Worm (Caenorhabditis elegans): ENCODE data around the gene B0462.4.

The B0462.4 gene

DNA sequence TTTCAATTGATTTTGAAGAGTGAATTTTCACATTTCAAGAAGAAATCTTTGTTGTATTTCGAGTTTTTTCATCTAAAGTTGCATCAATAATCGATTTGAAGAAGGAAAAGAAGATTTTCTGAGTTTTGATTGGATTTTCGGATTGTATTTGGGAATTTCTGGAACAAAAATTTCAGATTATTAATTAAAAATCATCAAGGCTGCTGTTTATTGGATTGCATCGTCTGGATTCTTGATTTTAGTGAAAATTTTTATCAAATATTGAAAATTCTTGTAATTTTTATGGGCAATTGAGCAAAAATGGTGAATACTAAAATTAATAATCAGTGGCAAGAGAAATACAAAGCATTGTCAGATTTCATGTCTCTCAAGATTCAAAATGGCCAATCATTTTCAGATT lies 32.5 kb downstream of the B0462.4 start, which contains the start of gene Y51A2A.5 (continued):
- TF ChIP-seq mdl-1 (tag; optimal IDR thresholded peaks at IDR 0.05) = no peak

DNA sequence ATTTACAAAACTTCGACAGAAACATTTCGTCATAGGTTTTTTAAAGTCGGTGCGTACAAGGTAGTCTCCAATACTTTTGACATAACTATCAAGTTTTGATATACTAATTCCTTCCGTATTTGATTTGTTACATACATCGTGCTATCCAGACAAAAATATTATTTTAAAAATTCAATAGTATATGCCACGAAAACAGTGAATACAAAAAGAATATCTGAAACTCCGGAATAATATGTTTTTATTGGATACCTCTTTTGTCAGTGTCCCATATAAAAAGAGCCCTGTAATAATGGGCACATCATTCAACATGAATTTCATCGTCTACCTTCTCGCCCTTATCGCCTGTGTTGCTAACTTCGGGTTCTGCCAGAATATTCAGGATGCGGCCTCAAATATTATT lies 38.7 kb downstream of the B0462.4 start, which contains the start of gene Y51A2A.12:
Gene Y51A2A.12, plus strand, starts transcription at position 301 of the 400 bp plus-strand sequence.
- no peak for TF ChIP-seq ama-1 (optimal IDR thresholded peaks at IDR 0.05)
- no peak for TF ChIP-seq Y5F2A.4 (GFP tag; optimal IDR thresholded peaks at IDR 0.05)

ce11 chrV:18290642-18291041 lies 40.3 kb downstream of the B0462.4 start, which contains the start of gene Y51A2A.4:
TSS of gene Y51A2A.4 (plus strand) at chrV:18290942.
- TF ChIP-seq aly-2 (tag; optimal IDR thresholded peaks at IDR 0.05) (no peak), F44E2.7 (GFP tag; IDR thresholded peaks at IDR 0.05) (no peak), egl-43 (GFP tag; IDR thresholded peaks at IDR 0.05) (no peak), ceh-28 (tag; optimal IDR thresholded peaks at IDR 0.05) (no peak), T20F7.1 (GFP tag; optimal IDR thresholded peaks at IDR 0.05) (no peak), dmd-9 (GFP tag; IDR thresholded peaks at IDR 0.05) (no peak), hlh-30 (tag; optimal IDR thresholded peaks at IDR 0.05; ENCODE audit: insufficient read depth) (no peak), fkh-10 (GFP tag; optimal IDR thresholded peaks at IDR 0.05) (no peak), nhr-237 (tag; optimal IDR thresholded peaks at IDR 0.05) (no peak), duxl-1 (tag; optimal IDR thresholded peaks at IDR 0.05; ENCODE audit: poor library complexity) (no peak), Y48G9A.11 (GFP tag; IDR thresholded peaks at IDR 0.05) (no peak), spr-1 (tag; optimal IDR thresholded peaks at IDR 0.05) (no peak), nhr-111 (GFP tag; optimal IDR thresholded peaks at IDR 0.05) (no peak), R02D3.7 (tag; optimal IDR thresholded peaks at IDR 0.05) (no peak)

- TF ChIP-seq R02D3.7 (tag; optimal IDR thresholded peaks at IDR 0.05) (no peak), saeg-2 (GFP tag; IDR thresholded peaks at IDR 0.05) (no peak), lin-38 (GFP tag; IDR thresholded peaks at IDR 0.05) (no peak), F10B5.3 (tag; optimal IDR thresholded peaks at IDR 0.05) (no peak), ZK546.5 (tag; optimal IDR thresholded peaks at IDR 0.05) (no peak), dmd-8 (GFP tag; IDR thresholded peaks at IDR 0.05) (no peak), nhr-41 (GFP tag; IDR thresholded peaks at IDR 0.05) (no peak), nhr-48 (tag; optimal IDR thresholded peaks at IDR 0.05) (no peak), F44E2.7 (GFP tag; IDR thresholded peaks at IDR 0.05) (no peak), spr-1 (tag; optimal IDR thresholded peaks at IDR 0.05) (no peak), arid-1 (GFP tag; conservative IDR thresholded peaks at IDR 0.05) (no peak), D1046.2 (GFP tag; IDR thresholded peaks at IDR 0.05) (no peak), mdt-29 (GFP tag; IDR thresholded peaks at IDR 0.05) (no peak), ceh-82 (tag; optimal IDR thresholded peaks at IDR 0.05) (no peak), jun-1 (tag; optimal IDR thresholded peaks at IDR 0.05) (no peak), nhr-28 (tag; optimal IDR thresholded peaks at IDR 0.05) (no peak), T20F7.1 (GFP tag; optimal IDR thresholded peaks at IDR 0.05) (no peak)
Observed at ce11 chrV:18282597-18282996, 48.4 kb downstream of the B0462.4 start, which contains the start of gene clec-247. TSS of gene clec-247 (plus strand) at chrV:18282897.

- TF ChIP-seq T26A8.4 (GFP tag; IDR thresholded peaks at IDR 0.05) (no peak), nhr-25 (tag; optimal IDR thresholded peaks at IDR 0.05; ENCODE audit: borderline replicate concordance, insufficient read depth) (no peak), mxl-3 (GFP tag; optimal IDR thresholded peaks at IDR 0.05) (no peak), fos-1 (tag; optimal IDR thresholded peaks at IDR 0.05) (no peak), sdz-12 (GFP tag; optimal IDR thresholded peaks at IDR 0.05) (no peak), hif-1 (tag; optimal IDR thresholded peaks at IDR 0.05) (no peak), unc-62 (GFP tag; optimal IDR thresholded peaks at IDR 0.05 in 1 of 2) (no peak), unc-62 (tag; optimal IDR thresholded peaks at IDR 0.05) (no peak), dmd-9 (GFP tag; IDR thresholded peaks at IDR 0.05) (no peak), ceh-32 (tag; optimal IDR thresholded peaks at IDR 0.05; ENCODE audit: poor library complexity) (no peak), unc-130 (GFP tag; optimal IDR thresholded peaks at IDR 0.05) (no peak), nhr-11 (tag; optimal IDR thresholded peaks at IDR 0.05) (no peak), zfp-2 (tag; optimal IDR thresholded peaks at IDR 0.05) (no peak), nhr-237 (tag; optimal IDR thresholded peaks at IDR 0.05) (no peak)
Observed at ce11 chrV:18280778-18281177, 50.2 kb downstream of the B0462.4 start, which contains the start of gene Y51A2A.16. TSS of gene Y51A2A.16 (minus strand) at chrV:18280878.
